Worm (Caenorhabditis elegans): ENCODE data around the gene sri-70.
"Not testable (repeated sequence)": the region's sequence is repeated elsewhere in the genome, so short reads cannot be mapped to it uniquely, and the experiment has no call there.

The sri-70 gene

ce11 chrV:17302754-17303153 lies at the start of gene sri-70:
Gene sri-70, plus strand, starts transcription at chrV:17303054.
- no peak for TF ChIP-seq hlh-8 (tag; optimal IDR thresholded peaks at IDR 0.05)
- TF ChIP-seq ceh-34 (tag; optimal IDR thresholded peaks at IDR 0.05) = no peak
- no peak for TF ChIP-seq pag-3 (tag; optimal IDR thresholded peaks at IDR 0.05; ENCODE audit: borderline replicate concordance)
- TF ChIP-seq syd-9 (tag; optimal IDR thresholded peaks at IDR 0.05) = no peak
- no peak for TF ChIP-seq mec-3 (tag; optimal IDR thresholded peaks at IDR 0.05; ENCODE audit: borderline replicate concordance)
- TF ChIP-seq tbx-2 (tag; optimal IDR thresholded peaks at IDR 0.05) = no peak
- no peak for TF ChIP-seq sox-4 (tag; optimal IDR thresholded peaks at IDR 0.05)
- no peak for TF ChIP-seq nhr-11 (tag; optimal IDR thresholded peaks at IDR 0.05)

- not testable (repeated sequence) for TF ChIP-seq ceh-14, lin-11, C08G9.2 (tag; optimal IDR thresholded peaks at IDR 0.05)
These were observed 47.8 kb upstream of the sri-70 start, which contains the start of gene srh-116 for ce11 chrV:17255028-17255427. Gene srh-116, minus strand, starts transcription at chrV:17255128.

ce11 chrV:17255454-17255853 lies 47.4 kb upstream of the sri-70 start, which contains the start of gene srh-115:
Gene srh-115, plus strand, starts transcription at chrV:17255754.
- TF ChIP-seq pat-9 (tag; optimal IDR thresholded peaks at IDR 0.05) (no peak), tbx-7 (tag; optimal IDR thresholded peaks at IDR 0.05) (no peak), K09A11.1 (tag; optimal IDR thresholded peaks at IDR 0.05; ENCODE audit: insufficient read depth) (no peak)

ce11 chrV:17257637-17258036 lies 45.2 kb upstream of the sri-70 start:
- no peak for TF ChIP-seq ref-2 (tag; optimal IDR thresholded peaks at IDR 0.05)
- no peak for TF ChIP-seq pha-2 (tag; optimal IDR thresholded peaks at IDR 0.05)
- TF ChIP-seq dve-1 (tag; optimal IDR thresholded peaks at IDR 0.05) = no peak
- TF ChIP-seq gmeb-2 (tag; optimal IDR thresholded peaks at IDR 0.05) = no peak
- TF ChIP-seq odd-2 (tag; optimal IDR thresholded peaks at IDR 0.05) = no peak
- no peak for TF ChIP-seq che-1 (tag; optimal IDR thresholded peaks at IDR 0.05)

ce11 chrV:17258244-17258643 lies 44.6 kb upstream of the sri-70 start:
- TF ChIP-seq odd-2 (tag; optimal IDR thresholded peaks at IDR 0.05) = no peak
- no peak for TF ChIP-seq tbx-2 (tag; optimal IDR thresholded peaks at IDR 0.05)
- TF ChIP-seq npax-4 (tag; optimal IDR thresholded peaks at IDR 0.05) = no peak
- no peak for TF ChIP-seq ceh-9 (tag; optimal IDR thresholded peaks at IDR 0.05)
- no peak for TF ChIP-seq ceh-31 (tag; optimal IDR thresholded peaks at IDR 0.05)
- TF ChIP-seq madf-2 (tag; optimal IDR thresholded peaks at IDR 0.05) = no peak
- TF ChIP-seq F13H6.1 (tag; optimal IDR thresholded peaks at IDR 0.05) = no peak
- no peak for TF ChIP-seq K09A11.1 (tag; optimal IDR thresholded peaks at IDR 0.05; ENCODE audit: insufficient read depth)
- no peak for TF ChIP-seq pha-4 (tag; optimal IDR thresholded peaks at IDR 0.05)
- no peak for TF ChIP-seq ceh-30 (tag; optimal IDR thresholded peaks at IDR 0.05)
- TF ChIP-seq fax-1 (tag; optimal IDR thresholded peaks at IDR 0.05) = no peak
- no peak for TF ChIP-seq eyg-1 (tag; optimal IDR thresholded peaks at IDR 0.05)
- no peak for TF ChIP-seq che-1 (tag; optimal IDR thresholded peaks at IDR 0.05)
- TF ChIP-seq tbx-7 (tag; optimal IDR thresholded peaks at IDR 0.05) = no peak
- no peak for TF ChIP-seq K02D7.2 (tag; optimal IDR thresholded peaks at IDR 0.05)
- TF ChIP-seq hlh-8 (tag; optimal IDR thresholded peaks at IDR 0.05) = no peak
- TF ChIP-seq hlh-6 (tag; optimal IDR thresholded peaks at IDR 0.05) = no peak
- no peak for TF ChIP-seq fkh-6 (tag; optimal IDR thresholded peaks at IDR 0.05)
- TF ChIP-seq ceh-14 (tag; optimal IDR thresholded peaks at IDR 0.05) = no peak
- TF ChIP-seq nhr-232 (tag; optimal IDR thresholded peaks at IDR 0.05) = no peak

ce11 chrV:17258868-17259267 lies 44.0 kb upstream of the sri-70 start, which contains the start of gene fbxa-85:
Gene fbxa-85, plus strand, starts transcription at chrV:17259168.
- no peak for TF ChIP-seq K09A11.1 (tag; optimal IDR thresholded peaks at IDR 0.05; ENCODE audit: insufficient read depth)
- TF ChIP-seq che-1 (tag; optimal IDR thresholded peaks at IDR 0.05) = no peak
- no peak for TF ChIP-seq ref-2 (tag; optimal IDR thresholded peaks at IDR 0.05)
- no peak for TF ChIP-seq ceh-30 (tag; optimal IDR thresholded peaks at IDR 0.05)
